Worm (Caenorhabditis elegans): ENCODE results near the gene C26E6.12.
A peak's percentile ranks its signal among the peaks of the same experiment; 100 is the strongest.

The C26E6.12 gene

ce11 chrIII:4905405-4905804, 26.6 kb downstream of the C26E6.12 start, which contains the start of gene F26F4.8 (continued):
- peak; percentile 26 for TF ChIP-seq snu-23 (GFP tag; optimal IDR thresholded peaks at IDR 0.05)
- TF ChIP-seq mab-9 (GFP tag; IDR thresholded peaks at IDR 0.05) = no peak
- TF ChIP-seq unc-62 (GFP tag; optimal IDR thresholded peaks at IDR 0.05) = no peak
- TF ChIP-seq ces-1 (GFP tag; optimal IDR thresholded peaks at IDR 0.05) = no peak
- no peak for TF ChIP-seq mdl-1 (tag; optimal IDR thresholded peaks at IDR 0.05)
- no peak for TF ChIP-seq egl-27 (tag; optimal IDR thresholded peaks at IDR 0.05)
- TF ChIP-seq lin-14 (GFP tag; optimal IDR thresholded peaks at IDR 0.05) = peak; percentile 64
- TF ChIP-seq nhr-77 (tag; optimal IDR thresholded peaks at IDR 0.05) = no peak
- peak; percentile 94 for TF ChIP-seq ceh-90 (tag; optimal IDR thresholded peaks at IDR 0.05)
- TF ChIP-seq fkh-10 (GFP tag; optimal IDR thresholded peaks at IDR 0.05) = no peak
- peak; percentile 52 to 84 (median 73) for TF ChIP-seq dpl-1 (GFP tag; optimal IDR thresholded peaks at IDR 0.05)
- no peak for TF ChIP-seq sup-37 (GFP tag; optimal IDR thresholded peaks at IDR 0.05)
- TF ChIP-seq nhr-11 (tag; optimal IDR thresholded peaks at IDR 0.05) = no peak
- TF ChIP-seq efl-1 (optimal IDR thresholded peaks at IDR 0.05) = peak; percentile 61 to 76
- TF ChIP-seq efl-1 (GFP tag; optimal IDR thresholded peaks at IDR 0.05 in 1 of 2) = peak; percentile 84 to 98
- peak; percentile 59 for TF ChIP-seq rnt-1 (tag; optimal IDR thresholded peaks at IDR 0.05)
- TF ChIP-seq vab-15 (tag; optimal IDR thresholded peaks at IDR 0.05) = no peak
- no peak for TF ChIP-seq hlh-4 (tag; optimal IDR thresholded peaks at IDR 0.05)
- TF ChIP-seq egl-13 (tag; optimal IDR thresholded peaks at IDR 0.05) = peak; percentile 61
- TF ChIP-seq lin-13 (GFP tag; optimal IDR thresholded peaks at IDR 0.05) = no peak
- TF ChIP-seq lin-39 (tag; optimal IDR thresholded peaks at IDR 0.05) = no peak
- TF ChIP-seq swsn-7 (tag; optimal IDR thresholded peaks at IDR 0.05) = peak; percentile 19
- TF ChIP-seq xbp-1 (tag; optimal IDR thresholded peaks at IDR 0.05) = no peak
- TF ChIP-seq nhr-85 (tag) = peak; percentile 69
- peak; percentile 5 for TF ChIP-seq Y116A8C.19 (tag; optimal IDR thresholded peaks at IDR 0.05; ENCODE audit: borderline replicate concordance)
- TF ChIP-seq pqm-1 (tag; optimal IDR thresholded peaks at IDR 0.05) = no peak
- TF ChIP-seq lir-3 (tag; optimal IDR thresholded peaks at IDR 0.05; ENCODE audit: poor library complexity) = peak; percentile 82
- peak; percentile 39 for TF ChIP-seq mep-1 (tag; optimal IDR thresholded peaks at IDR 0.05)
- peak; percentile 53 for TF ChIP-seq dsc-1 (tag; optimal IDR thresholded peaks at IDR 0.05)
- TF ChIP-seq lsy-2 (tag; optimal IDR thresholded peaks at IDR 0.05) = peak; percentile 35 to 51
- peak; percentile 46 for TF ChIP-seq sox-4 (tag; optimal IDR thresholded peaks at IDR 0.05)
- TF ChIP-seq zag-1 (tag; optimal IDR thresholded peaks at IDR 0.05) = no peak
- TF ChIP-seq aha-1 (tag; optimal IDR thresholded peaks at IDR 0.05) = no peak
- peak; percentile 65 for TF ChIP-seq unc-98 (GFP tag; IDR thresholded peaks at IDR 0.05)
- TF ChIP-seq blmp-1 (tag; optimal IDR thresholded peaks at IDR 0.05) = no peak
- peak; percentile 46 for TF ChIP-seq nhr-20 (tag; optimal IDR thresholded peaks at IDR 0.05)
- no peak for TF ChIP-seq jun-1 (tag; optimal IDR thresholded peaks at IDR 0.05)
- no peak for TF ChIP-seq sptf-1 (tag; optimal IDR thresholded peaks at IDR 0.05)
- peak; percentile 59 for TF ChIP-seq C04F5.9 (tag; optimal IDR thresholded peaks at IDR 0.05)

ce11 chrIII:4903784-4904183, 28.3 kb downstream of the C26E6.12 start, which contains the start of gene kbp-2:
kbp-2 (minus strand) TSS chrIII:4903884.
- no peak for TF ChIP-seq efl-1 (optimal IDR thresholded peaks at IDR 0.05)
- no peak for TF ChIP-seq efl-1 (GFP tag; optimal IDR thresholded peaks at IDR 0.05 in 1 of 2)
- no peak for TF ChIP-seq unc-130 (tag; optimal IDR thresholded peaks at IDR 0.05)
- no peak for TF ChIP-seq nhr-47 (tag; optimal IDR thresholded peaks at IDR 0.05)
- no peak for TF ChIP-seq fkh-4 (tag; optimal IDR thresholded peaks at IDR 0.05; ENCODE audit: borderline replicate concordance)
- no peak for TF ChIP-seq skn-1 (tag; optimal IDR thresholded peaks at IDR 0.05)
- no peak for TF ChIP-seq nhr-12 (tag; optimal IDR thresholded peaks at IDR 0.05)
- no peak for TF ChIP-seq mab-9 (GFP tag; IDR thresholded peaks at IDR 0.05)

All from whole organism, L1 larva.